Fruit fly (Drosophila melanogaster): ENCODE results near the gene Alp12.

The Alp12 gene

DNA sequence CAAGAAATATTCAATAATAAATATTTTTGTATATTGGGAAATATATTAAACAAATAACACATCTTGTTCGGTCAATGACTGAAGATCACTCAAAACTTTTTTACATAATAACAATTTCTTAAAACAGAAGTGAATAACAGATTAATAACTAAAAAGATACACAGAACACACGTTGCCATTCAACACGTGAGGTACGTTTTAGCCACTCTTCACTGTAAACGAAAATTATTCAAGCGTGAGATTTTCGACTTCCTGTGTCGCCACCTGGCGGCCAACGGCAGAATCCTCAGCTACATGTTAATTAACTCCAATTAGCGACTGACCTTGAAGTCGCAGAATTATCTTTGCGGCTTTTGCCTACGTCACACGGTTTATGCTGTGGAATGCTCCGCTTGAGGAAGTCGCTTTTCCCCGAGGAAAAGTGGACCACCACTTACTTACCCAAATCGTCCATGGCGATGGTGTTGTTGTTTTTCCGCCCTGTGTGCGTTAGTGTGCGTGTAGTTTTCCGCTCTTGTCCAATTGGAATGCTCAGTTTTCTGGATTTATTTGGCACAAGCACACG lies 2.0 kb downstream of the Alp12 start (continued):
- peak; percentile 55 for TF ChIP-seq pnt (GFP tag; optimal IDR thresholded peaks at IDR 0.05)
- TF ChIP-seq CG30020 (tag; optimal IDR thresholded peaks at IDR 0.05) = peak; percentile 34
- TF ChIP-seq CG17568 (GFP tag; optimal IDR thresholded peaks at IDR 0.05) = peak; percentile 59
- peak; percentile 2 for TF ChIP-seq TFAM (GFP tag; optimal IDR thresholded peaks at IDR 0.05)
- TF ChIP-seq CG12391 (tag; optimal IDR thresholded peaks at IDR 0.05) = peak; percentile 74
- peak; percentile 77 for TF ChIP-seq ci (GFP tag; IDR thresholded peaks at IDR 0.05)
- peak; percentile 3 for TF ChIP-seq btn (GFP tag; optimal IDR thresholded peaks at IDR 0.05)
- peak; percentile 2 for TF ChIP-seq CG4707 (GFP tag; optimal IDR thresholded peaks at IDR 0.05)
- peak; percentile 49 for TF ChIP-seq CG15011 (GFP tag; optimal IDR thresholded peaks at IDR 0.05)
- TF ChIP-seq CG17912 (GFP tag; optimal IDR thresholded peaks at IDR 0.05) = peak; percentile 73
- no peak for TF ChIP-seq CG12744 (GFP tag; optimal IDR thresholded peaks at IDR 0.05)
- peak; percentile 43; the same call in 2 of the 3 replicates for TF ChIP-seq Dbx (GFP tag; IDR thresholded peaks at IDR 0.05)
- peak; percentile 70 for TF ChIP-seq sd (tag; optimal IDR thresholded peaks at IDR 0.05)
- TF ChIP-seq cwo (GFP tag; optimal IDR thresholded peaks at IDR 0.05) = peak; percentile 72
- TF ChIP-seq al (GFP tag; IDR thresholded peaks at IDR 0.05) = peak; percentile 47
- TF ChIP-seq mirr (GFP tag; optimal IDR thresholded peaks at IDR 0.05) = peak; percentile 70
- TF ChIP-seq bigmax (GFP tag; optimal IDR thresholded peaks at IDR 0.05) = no peak
- peak; percentile 66; the same call in 1 of the 2 replicates for TF ChIP-seq sens-2 (GFP tag; IDR thresholded peaks at IDR 0.05)
- TF ChIP-seq CG12104 (GFP tag; optimal IDR thresholded peaks at IDR 0.05) = peak; percentile 42
- TF ChIP-seq sens (GFP tag) = peak; percentile 91
- TF ChIP-seq CG13123 (GFP tag; optimal IDR thresholded peaks at IDR 0.05) = no peak
- TF ChIP-seq fru (optimal IDR thresholded peaks at IDR 0.05) = no peak
- TF ChIP-seq CG6813 (GFP tag; optimal IDR thresholded peaks at IDR 0.05) = peak; percentile 75
- peak; percentile 85 for TF ChIP-seq Nf-YC (tag; optimal IDR thresholded peaks at IDR 0.05)
- no peak for TF ChIP-seq ERR (GFP tag; optimal IDR thresholded peaks at IDR 0.05)
- TF ChIP-seq CG33213 (GFP tag; optimal IDR thresholded peaks at IDR 0.05) = peak; percentile 50
- TF ChIP-seq crol (GFP tag; IDR thresholded peaks at IDR 0.05) = no peak
- no peak for TF ChIP-seq prd (optimal IDR thresholded peaks at IDR 0.05)
- TF ChIP-seq prd (GFP tag; IDR thresholded peaks at IDR 0.05) = peak; percentile 77
- TF ChIP-seq sc (optimal IDR thresholded peaks at IDR 0.05) = no peak
- peak; percentile 14 for TF ChIP-seq sc (GFP tag; optimal IDR thresholded peaks at IDR 0.05)
- peak; percentile 77 for TF ChIP-seq Lpt (GFP tag; optimal IDR thresholded peaks at IDR 0.05)
- TF ChIP-seq CG6689 (GFP tag; IDR thresholded peaks at IDR 0.05) = peak; percentile 64; the same call in 1 of the 2 replicates
- no peak for TF ChIP-seq cad (GFP tag; optimal IDR thresholded peaks at IDR 0.05)
- TF ChIP-seq Sox102F (GFP tag; optimal IDR thresholded peaks at IDR 0.05) = peak; percentile 76
- TF ChIP-seq Opbp (GFP tag; IDR thresholded peaks at IDR 0.05; ENCODE audit: partially characterized antibody) = no peak
- peak; percentile 66 for TF ChIP-seq D19A (tag; optimal IDR thresholded peaks at IDR 0.05)
- TF ChIP-seq CG8944 (GFP tag; optimal IDR thresholded peaks at IDR 0.05) = no peak
- TF ChIP-seq CG4328 (GFP tag; optimal IDR thresholded peaks at IDR 0.05) = peak; percentile 34
- TF ChIP-seq fd102C (GFP tag; optimal IDR thresholded peaks at IDR 0.05) = no peak
- TF ChIP-seq Elba2 (GFP tag; optimal IDR thresholded peaks at IDR 0.05) = peak; percentile 89
- 0 out of 3 replicates have a peak, but pooled peaks have one; percentile 32 for TF ChIP-seq so (GFP tag; IDR thresholded peaks at IDR 0.05)
- peak; percentile 58 to 64 for TF ChIP-seq dpn (GFP tag; optimal IDR thresholded peaks at IDR 0.05)
- TF ChIP-seq psq (GFP tag; optimal IDR thresholded peaks at IDR 0.05) = no peak
- TF ChIP-seq HmgZ (tag; optimal IDR thresholded peaks at IDR 0.05) = no peak
- TF ChIP-seq repo (GFP tag; optimal IDR thresholded peaks at IDR 0.05) = peak; percentile 47
- TF ChIP-seq mam (GFP tag; optimal IDR thresholded peaks at IDR 0.05) = peak; percentile 59
- TF ChIP-seq Drgx (GFP tag; IDR thresholded peaks at IDR 0.05) = no peak
- peak; percentile 6 for TF ChIP-seq run (tag; optimal IDR thresholded peaks at IDR 0.05)
- TF ChIP-seq rib (GFP tag; IDR thresholded peaks at IDR 0.05) = no peak; the same call in 1 of the 2 replicates
- TF ChIP-seq Six4 (GFP tag; optimal IDR thresholded peaks at IDR 0.05) = peak; percentile 35
- TF ChIP-seq CG6791 (GFP tag; IDR thresholded peaks at IDR 0.05; ENCODE audit: partially characterized antibody) = peak; percentile 19; the same call in 1 of the 3 replicates

Measured in whole organism, embryonic.